Fruit fly (Drosophila melanogaster) whole organism, wandering third instar larva: ENCODE measurements around the gene ush.

Experiments
- CG32264 ChIP-seq: fragments of 200-800 bp; sonication (Bioruptor generic); optimal IDR thresholded peaks from 2 replicates; lab custom pipeline; 2016; ENCODE audit warnings: missing biosample characterization, missing genetic modification characterization
- Dfd ChIP-seq: fragments of >200 bp; optimal IDR thresholded peaks from 2 replicates; lab custom pipeline; 2017; ENCODE audit warnings: missing biosample characterization, missing genetic modification characterization
- GATAd ChIP-seq: sonication (Bioruptor generic); optimal IDR thresholded peaks from 2 replicates; lab custom pipeline; 2016; ENCODE audit warnings: missing biosample characterization, missing genetic modification characterization
- Myc ChIP-seq: fragments of >200 bp; optimal IDR thresholded peaks from 2 replicates; lab custom pipeline; 2017
- brk ChIP-seq: fragments of 200-800 bp; sonication (Bioruptor generic); optimal IDR thresholded peaks from 2 replicates; lab custom pipeline; 2016; ENCODE audit warnings: missing biosample characterization, mild to moderate bottlenecking, missing genetic modification characterization
- ey ChIP-seq: fragments of 200-800 bp; sonication (Bioruptor generic); optimal IDR thresholded peaks from 2 replicates; lab custom pipeline; 2016; ENCODE audit warnings: missing biosample characterization, missing genetic modification characterization
- fru ChIP-seq: fragments of 200-800 bp; sonication (Bioruptor generic); optimal IDR thresholded peaks from 3 replicates; lab custom pipeline; 2016; ENCODE audit warnings: missing biosample characterization, mild to moderate bottlenecking, missing genetic modification characterization
- lola ChIP-seq: fragments of >200 bp; optimal IDR thresholded peaks from 2 replicates; lab custom pipeline; 2017; ENCODE audit warnings: missing biosample characterization, missing genetic modification characterization
- pan ChIP-seq: fragments of >200 bp; optimal IDR thresholded peaks from 2 replicates; lab custom pipeline; 2017
- psq ChIP-seq: fragments of 200-800 bp; sonication (Bioruptor generic); optimal IDR thresholded peaks from 3 replicates; lab custom pipeline; 2017; ENCODE audit warnings: missing biosample characterization, mild to moderate bottlenecking, missing genetic modification characterization, moderate library complexity
- sv ChIP-seq: fragments of 200-800 bp; sonication (Bioruptor generic); optimal IDR thresholded peaks from 3 replicates; lab custom pipeline; 2016; ENCODE audit warnings: missing biosample characterization, missing genetic modification characterization
- usp ChIP-seq: fragments of >200 bp; optimal IDR thresholded peaks from 2 replicates; lab custom pipeline; 2017; ENCODE audit warnings: missing biosample characterization, missing genetic modification characterization

dm6 chr2L:441455-441730 is 34.6 kb upstream of the ush start:
- TF ChIP-seq GATAd (no peak), brk (no peak), pan (no peak), usp (GFP tag; lab: Kevin White, UChicago) (no peak), sv (GFP tag; lab: Kevin White, UChicago) (no peak), Dfd (GFP tag; lab: Kevin White, UChicago) (no peak), fru (GFP tag; lab: Kevin White, UChicago) (no peak), CG32264 (GFP tag; lab: Kevin White, UChicago) (no peak), lola (GFP tag; lab: Kevin White, UChicago) (no peak), psq (GFP tag; lab: Kevin White, UChicago) (no peak), Myc (lab: Kevin White, UChicago) (no peak), ey (GFP tag; lab: Kevin White, UChicago) (no peak)
